In genomic region chr3R:25176517-25176916, dm6 we compare ENCODE assay signal across 1 fruit fly cellular context.
TF ChIP-seq lines count a peak whose summit lies in the region.

No protein-coding gene starts in this region.

TF ChIP-seq in whole organism, embryonic, 481 proteins besides CTCF, POLR2A, EP300 and RAD21 (continued from another document):
- no peak for TF ChIP-seq CG18619 (GFP tag; optimal IDR thresholded peaks at IDR 0.05; lab: Kevin White, UChicago)
- TF ChIP-seq Stat92E (GFP tag; optimal IDR thresholded peaks at IDR 0.05; lab: Kevin White, UChicago), result no peak
- TF ChIP-seq ase (GFP tag; IDR thresholded peaks at IDR 0.05; lab: Robert Waterston, UW), result 0 out of 3 replicates have a peak, but pooled peaks have one; percentile 26
- 0 out of 2 replicates have a peak, but pooled peaks have one; percentile 5 for TF ChIP-seq esg (GFP tag; conservative IDR thresholded peaks at IDR 0.05; lab: Robert Waterston, UW)
- peak; percentile 31 for TF ChIP-seq gem (tag; optimal IDR thresholded peaks at IDR 0.05; lab: Kevin White, UChicago)
- TF ChIP-seq CG18599 (GFP tag; optimal IDR thresholded peaks at IDR 0.05; lab: Kevin White, UChicago), result peak; percentile 53
- TF ChIP-seq dysf (GFP tag; IDR thresholded peaks at IDR 0.05; lab: Robert Waterston, UW), result peak; percentile 37; the same call in 1 of the 3 replicates
- TF ChIP-seq CoRest (tag; optimal IDR thresholded peaks at IDR 0.05; lab: Kevin White, UChicago), result peak; percentile 7
- no peak for TF ChIP-seq Awh (GFP tag; IDR thresholded peaks at IDR 0.05; lab: Robert Waterston, UW)
- TF ChIP-seq zf30C (GFP tag; optimal IDR thresholded peaks at IDR 0.05; lab: Kevin White, UChicago), result peak; percentile 58
- peak; percentile 11 for TF ChIP-seq CG10209 (GFP tag; optimal IDR thresholded peaks at IDR 0.05; lab: Kevin White, UChicago)
- no peak for TF ChIP-seq Six4 (GFP tag; optimal IDR thresholded peaks at IDR 0.05; lab: Kevin White, UChicago)
- TF ChIP-seq CG15479 (GFP tag; optimal IDR thresholded peaks at IDR 0.05; lab: Kevin White, UChicago), result no peak
- TF ChIP-seq slbo (GFP tag; IDR thresholded peaks at IDR 0.05; lab: Robert Waterston, UW), result 0 out of 2 replicates have a peak, but pooled peaks have one; percentile 23
- peak in 1 of 2 experiments; percentile 24 for TF ChIP-seq Hr51 (GFP tag; optimal IDR thresholded peaks at IDR 0.05; lab: Kevin White, UChicago)
- TF ChIP-seq CG11504 (tag; optimal IDR thresholded peaks at IDR 0.05; lab: Kevin White, UChicago), result peak; percentile 28
- peak; percentile 18 for TF ChIP-seq CG1603 (tag; optimal IDR thresholded peaks at IDR 0.05; lab: Kevin White, UChicago)
- 0 out of 2 replicates have a peak, but pooled peaks have one; percentile 5 for TF ChIP-seq HLH3B (GFP tag; IDR thresholded peaks at IDR 0.05; lab: Robert Waterston, UW)
- no peak for TF ChIP-seq Hey (tag; optimal IDR thresholded peaks at IDR 0.05; lab: Kevin White, UChicago)
- no peak for TF ChIP-seq CG1602 (GFP tag; optimal IDR thresholded peaks at IDR 0.05; lab: Kevin White, UChicago)
- TF ChIP-seq Med (GFP tag; lab: Kevin White, UChicago), result peak; percentile 77
- TF ChIP-seq Sox102F (GFP tag; optimal IDR thresholded peaks at IDR 0.05; lab: Kevin White, UChicago), result peak; percentile 18
- peak; percentile 13 for TF ChIP-seq CG2712 (tag; optimal IDR thresholded peaks at IDR 0.05; lab: Kevin White, UChicago)
